Worm (Caenorhabditis elegans) whole organism, L3 larva: ENCODE measurements around the gene K12H6.7.

ENCODE experiments used
- ZK546.5 ChIP-seq: sonication (generic microtip); optimal IDR thresholded peaks from 2 replicates; lab custom pipeline; 2017; ENCODE audit warnings: missing biosample characterization, missing genetic modification characterization
- aly-2 ChIP-seq: fragments of 150-350 bp; optimal IDR thresholded peaks from 2 replicates; lab custom pipeline; 2014; ENCODE audit warnings: missing biosample characterization, missing genetic modification characterization
- ama-1 ChIP-seq: fragments of 150-350 bp; optimal IDR thresholded peaks from 2 replicates; lab custom pipeline; 2018
- ceh-82 ChIP-seq: fragments of 150-350 bp; optimal IDR thresholded peaks from 2 replicates; lab custom pipeline; 2014; ENCODE audit warnings: missing biosample characterization, missing genetic modification characterization
- daf-12 ChIP-seq: fragments of 150-350 bp; optimal IDR thresholded peaks from 2 replicates; lab custom pipeline; 2014; ENCODE audit warnings: missing biosample characterization, missing genetic modification reagents, missing genetic modification characterization
- egl-27 ChIP-seq: sonication (generic microtip); optimal IDR thresholded peaks from 4 replicates; lab custom pipeline; 2017; ENCODE audit warnings: missing biosample characterization, missing genetic modification reagents, missing genetic modification characterization
- elt-2 ChIP-seq: sonication (generic microtip); optimal IDR thresholded peaks from 2 replicates; lab custom pipeline; 2016; ENCODE audit warnings: missing genetic modification reagents, mild to moderate bottlenecking, missing genetic modification characterization, missing compliant biosample characterization
- elt-3 ChIP-seq, 3 experiments: fragments of 150-350 bp in 1 of 3; sonication (generic microtip) in 2 of 3; optimal IDR thresholded peaks; 2 replicates in 2 of 3; 4 replicates in 1 of 3; lab custom pipeline; 2014 to 2017; ENCODE audit warnings: missing biosample characterization in 3 of 3, missing genetic modification characterization in 3 of 3
- fkh-10 ChIP-seq: sonication (generic microtip); optimal IDR thresholded peaks from 2 replicates; lab custom pipeline; 2017; ENCODE audit warnings: missing biosample characterization, missing genetic modification reagents, missing genetic modification characterization
- fkh-2 ChIP-seq: fragments of 150-350 bp; optimal IDR thresholded peaks from 2 replicates; lab custom pipeline; 2014; ENCODE audit warnings: missing biosample characterization, missing genetic modification reagents, missing genetic modification characterization
- fos-1 ChIP-seq: fragments of 150-350 bp; optimal IDR thresholded peaks from 2 replicates; lab custom pipeline; 2014; ENCODE audit warnings: missing biosample characterization, missing genetic modification characterization
- hmg-11 ChIP-seq: sonication (generic microtip); optimal IDR thresholded peaks from 2 replicates; lab custom pipeline; 2016; ENCODE audit warnings: missing genetic modification characterization, missing compliant biosample characterization
- jun-1 ChIP-seq: fragments of 150-350 bp; optimal IDR thresholded peaks from 2 replicates; lab custom pipeline; 2014; ENCODE audit warnings: missing biosample characterization, missing genetic modification reagents, missing genetic modification characterization
- lin-15B ChIP-seq: fragments of 150-350 bp; optimal IDR thresholded peaks from 2 replicates; lab custom pipeline; 2014; ENCODE audit warnings: missing biosample characterization, missing genetic modification characterization
- nhr-11 ChIP-seq: fragments of 150-350 bp; optimal IDR thresholded peaks from 2 replicates; lab custom pipeline; 2014; ENCODE audit warnings: missing biosample characterization, missing genetic modification characterization
- nhr-12 ChIP-seq: fragments of 150-350 bp; optimal IDR thresholded peaks from 2 replicates; lab custom pipeline; 2014; ENCODE audit warnings: missing biosample characterization, missing genetic modification characterization
- nhr-237 ChIP-seq: fragments of 150-350 bp; optimal IDR thresholded peaks from 2 replicates; lab custom pipeline; 2014; ENCODE audit warnings: missing biosample characterization, missing genetic modification characterization
- nhr-43 ChIP-seq: sonication (generic microtip); optimal IDR thresholded peaks from 2 replicates; lab custom pipeline; 2016; ENCODE audit warnings: mild to moderate bottlenecking, missing genetic modification characterization, missing compliant biosample characterization; ENCODE audit not compliant: poor library complexity, severe bottlenecking
- nhr-67 ChIP-seq: fragments of 150-350 bp; optimal IDR thresholded peaks from 2 replicates; lab custom pipeline; 2014; ENCODE audit warnings: missing biosample characterization, missing genetic modification characterization
- pha-4 ChIP-seq: fragments of 150-350 bp; optimal IDR thresholded peaks from 2 replicates; lab custom pipeline; 2014; ENCODE audit warnings: missing biosample characterization, missing genetic modification reagents, missing genetic modification characterization
- sea-2 ChIP-seq: fragments of 150-350 bp; sonication (generic microtip); optimal IDR thresholded peaks from 4 replicates; lab custom pipeline; 2014; ENCODE audit warnings: missing biosample characterization, missing genetic modification reagents, missing genetic modification characterization
- skn-1 ChIP-seq: fragments of 150-350 bp; optimal IDR thresholded peaks from 2 replicates; lab custom pipeline; 2014; ENCODE audit warnings: missing biosample characterization, missing genetic modification characterization
- snpc-4 ChIP-seq: fragments of 150-350 bp; optimal IDR thresholded peaks from 2 replicates; lab custom pipeline; 2014; ENCODE audit warnings: missing biosample characterization, missing genetic modification characterization
- unc-39 ChIP-seq: sonication (generic microtip); optimal IDR thresholded peaks from 4 replicates; lab custom pipeline; 2017; ENCODE audit warnings: missing biosample characterization, missing genetic modification characterization
- unc-62 ChIP-seq: fragments of 150-350 bp; sonication (generic microtip); optimal IDR thresholded peaks from 4 replicates; lab custom pipeline; 2014; ENCODE audit warnings: missing biosample characterization, missing genetic modification reagents, missing genetic modification characterization
- zag-1 ChIP-seq: fragments of 150-350 bp; optimal IDR thresholded peaks from 2 replicates; lab custom pipeline; 2014; ENCODE audit warnings: missing biosample characterization, missing genetic modification characterization
- ztf-11 ChIP-seq: fragments of 150-350 bp; optimal IDR thresholded peaks from 2 replicates; lab custom pipeline; 2014; ENCODE audit warnings: missing biosample characterization, missing genetic modification characterization
- ztf-4 ChIP-seq: fragments of 150-350 bp; optimal IDR thresholded peaks from 2 replicates; lab custom pipeline; 2014; ENCODE audit warnings: missing biosample characterization, missing genetic modification characterization

The K12H6.7 gene

DNA sequence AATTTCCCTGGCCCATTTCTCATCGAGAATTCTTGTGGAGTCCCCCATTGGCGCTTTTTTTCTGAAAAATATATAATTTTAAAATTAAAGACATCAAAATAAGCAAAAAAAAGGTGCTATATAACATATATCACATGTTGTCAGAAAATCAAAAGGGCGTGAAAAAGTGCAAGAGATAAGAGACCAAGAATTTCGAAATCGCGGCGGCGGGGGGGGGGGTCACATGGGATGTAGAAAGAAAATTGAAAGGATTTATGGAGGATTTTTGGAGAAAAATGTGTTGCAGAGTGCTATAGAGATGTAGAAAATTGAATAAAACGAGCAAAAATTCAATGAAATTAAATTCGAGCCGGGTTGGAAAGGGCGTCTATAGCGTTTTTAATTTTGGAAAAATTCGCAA, 5.6 kb downstream of the K12H6.7 start, which contains the start of gene K12H6.6:
K12H6.6 (minus strand) TSS at position 61 of the 400 bp plus-strand sequence.
- TF ChIP-seq ztf-4 (no peak), daf-12 (tag; lab: Kevin White, UChicago) (no peak), aly-2 (tag; lab: Kevin White, UChicago) (no peak), elt-2 (tag; lab: Kevin White, UChicago) (peak; percentile 17), jun-1 (tag; lab: Kevin White, UChicago) (no peak), unc-62 (GFP tag; lab: Kevin White, UChicago) (no peak), sea-2 (no peak), skn-1 (tag; lab: Kevin White, UChicago) (no peak), egl-27 (tag; lab: Kevin White, UChicago) (no peak)

DNA sequence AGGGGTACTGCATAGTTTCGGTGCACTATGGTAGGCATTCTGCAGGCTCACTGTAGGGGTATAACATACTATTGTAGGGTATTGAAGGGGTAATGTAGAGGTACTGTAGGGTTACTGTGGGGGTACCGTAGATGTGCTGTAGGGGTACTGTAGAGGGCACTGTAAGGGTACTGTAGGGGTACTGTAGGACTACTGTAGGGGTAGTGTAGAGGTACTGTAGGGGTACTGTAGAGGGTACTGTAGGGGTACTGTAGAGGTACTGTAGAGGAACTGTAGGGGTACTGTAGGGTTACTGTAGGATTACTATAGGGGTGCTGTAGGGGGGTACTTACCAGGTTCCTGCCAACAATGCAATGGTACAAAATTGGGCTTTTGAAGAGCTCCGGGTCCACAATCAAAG, 6.6 kb downstream of the K12H6.7 start:
- TF ChIP-seq zag-1 (tag; lab: Kevin White, UChicago), result no peak
- TF ChIP-seq fkh-10 (GFP tag; lab: Kevin White, UChicago), result no peak
- TF ChIP-seq ztf-11 (tag; lab: Kevin White, UChicago), result no peak
- TF ChIP-seq nhr-12 (tag; lab: Kevin White, UChicago), result no peak
- TF ChIP-seq nhr-43 (tag; lab: Kevin White, UChicago), result no peak
- no peak for TF ChIP-seq nhr-11 (tag; lab: Kevin White, UChicago)
- no peak for TF ChIP-seq ZK546.5 (tag; lab: Kevin White, UChicago)
- TF ChIP-seq egl-27 (tag; lab: Kevin White, UChicago), result no peak
- TF ChIP-seq ama-1, result no peak
- TF ChIP-seq unc-39 (tag; lab: Kevin White, UChicago), result no peak
- TF ChIP-seq, all 47 proteins: peak for 0

ce11 chrII:2829482-2829881, 7.3 kb downstream of the K12H6.7 start:
- TF ChIP-seq aly-2 (tag; lab: Kevin White, UChicago) (no peak), ztf-4 (no peak), hmg-11 (tag; lab: Kevin White, UChicago) (no peak), ama-1 (no peak), ZK546.5 (tag; lab: Kevin White, UChicago) (no peak), pha-4 (no peak), sea-2 (no peak), snpc-4 (tag; lab: Kevin White, UChicago) (no peak), unc-62 (GFP tag; lab: Kevin White, UChicago) (no peak), lin-15B (tag; lab: Kevin White, UChicago) (no peak), nhr-12 (tag; lab: Kevin White, UChicago) (no peak), nhr-237 (tag; lab: Kevin White, UChicago) (no peak), nhr-43 (tag; lab: Kevin White, UChicago) (no peak), skn-1 (tag; lab: Kevin White, UChicago) (no peak), fkh-2 (no peak), daf-12 (tag; lab: Kevin White, UChicago) (no peak)

DNA sequence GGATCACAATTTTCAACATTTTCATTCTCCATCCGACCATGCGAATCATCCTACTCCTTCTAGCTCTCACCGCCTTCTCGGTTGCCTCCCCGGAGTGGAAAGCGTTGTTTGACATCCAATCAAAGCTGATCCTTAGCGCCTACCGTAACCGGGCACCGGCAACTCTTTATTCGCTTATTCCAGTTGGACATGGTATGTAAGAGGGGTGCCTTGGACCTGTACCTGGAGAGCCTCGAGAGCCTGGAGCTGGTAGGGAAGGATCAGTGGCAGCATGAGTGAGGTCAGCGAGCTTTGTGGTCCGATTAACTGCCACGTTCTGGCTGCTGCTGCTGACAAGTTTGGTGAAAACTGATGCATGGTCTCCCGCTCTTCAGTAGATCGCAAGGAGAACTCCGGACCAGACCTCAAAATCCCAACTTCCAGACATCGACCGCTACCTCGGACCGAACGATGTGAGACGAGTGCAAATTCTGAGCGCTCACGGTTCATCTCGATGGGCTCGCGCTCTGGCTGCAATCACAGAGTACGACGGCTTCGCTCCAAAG, 8.8 kb downstream of the K12H6.7 start, which contains the start of gene K12H6.8:
K12H6.8 (plus strand) TSS at position 38 of the 545 bp plus-strand sequence.
- TF ChIP-seq daf-12 (tag; lab: Kevin White, UChicago) (no peak), fos-1 (tag; lab: Kevin White, UChicago) (no peak), nhr-67 (tag; lab: Kevin White, UChicago) (no peak), ama-1 (no peak), elt-2 (tag; lab: Kevin White, UChicago) (no peak), nhr-237 (tag; lab: Kevin White, UChicago) (no peak), ZK546.5 (tag; lab: Kevin White, UChicago) (no peak)

DNA sequence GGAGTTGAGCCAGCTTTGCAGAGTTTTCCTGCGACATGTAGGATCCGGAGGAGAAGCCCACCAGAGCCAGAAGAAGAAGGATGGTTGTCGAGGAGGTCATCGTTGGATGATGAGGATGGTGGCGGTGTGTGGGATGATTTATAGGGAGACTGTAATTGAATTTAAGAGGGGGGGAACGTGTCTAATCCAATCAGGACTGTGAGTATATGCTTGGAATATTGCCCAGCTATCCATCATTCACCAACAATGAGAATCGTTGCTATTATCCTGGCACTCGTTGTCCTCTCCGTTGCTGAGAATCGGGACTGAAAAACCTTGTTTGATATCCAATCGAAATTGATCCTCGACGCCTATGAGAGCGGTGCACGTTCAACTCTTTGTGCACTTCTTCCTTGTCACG, 10.7 kb downstream of the K12H6.7 start, which contains the start of gene K12H6.5:
K12H6.5 (minus strand) TSS at position 101 of the 400 bp plus-strand sequence.
- TF ChIP-seq fkh-2, result no peak
- no peak for TF ChIP-seq elt-3 (tag; optimal IDR thresholded peaks at IDR 0.05; lab: Kevin White, UChicago)
- TF ChIP-seq ceh-82 (tag; lab: Kevin White, UChicago), result no peak
- TF ChIP-seq ztf-11 (tag; lab: Kevin White, UChicago), result no peak
- no peak for TF ChIP-seq unc-62 (GFP tag; lab: Kevin White, UChicago)
- TF ChIP-seq nhr-237 (tag; lab: Kevin White, UChicago), result no peak
- TF ChIP-seq elt-2 (tag; lab: Kevin White, UChicago), result no peak
- TF ChIP-seq, all 47 proteins: peak for 0

ce11 chrII:2824169-2824568, 12.6 kb downstream of the K12H6.7 start, which contains the start of the genes K12H6.4 and K12H6.9:
Gene K12H6.4, minus strand, starts transcription at chrII:2824269.
Gene K12H6.9, plus strand, starts transcription at chrII:2824404.
- TF ChIP-seq fkh-10 (GFP tag; lab: Kevin White, UChicago), result no peak
- no peak for TF ChIP-seq pha-4
